Fruit fly (Drosophila melanogaster) whole organism, pupa: ENCODE results near the gene CG7888.

Source experiments
- CG14655 ChIP-seq: fragments of 200-800 bp; sonication (Bioruptor generic); optimal IDR thresholded peaks from 3 replicates; lab custom pipeline; 2017; ENCODE audit warnings: mild to moderate bottlenecking, missing biosample characterization, missing genetic modification reagents, missing genetic modification characterization
- EcR ChIP-seq: fragments of 200-800 bp; sonication (Bioruptor generic); optimal IDR thresholded peaks from 3 replicates; lab custom pipeline; 2019; ENCODE audit warnings: missing biosample characterization, missing genetic modification characterization, mild to moderate bottlenecking, moderate library complexity, missing genetic modification reagents
- Pif1B ChIP-seq: fragments of 200-800 bp; sonication (Bioruptor generic); optimal IDR thresholded peaks from 3 replicates; lab custom pipeline; 2016; ENCODE audit warnings: missing biosample characterization, missing genetic modification characterization
- Snoo ChIP-seq: fragments of 200-800 bp; sonication (Bioruptor generic); optimal IDR thresholded peaks from 3 replicates; lab custom pipeline; 2017; ENCODE audit warnings: missing biosample characterization, mild to moderate bottlenecking, missing genetic modification characterization, inconsistent platforms
- fd96Ca ChIP-seq: fragments of 200-800 bp; sonication (Bioruptor generic); IDR thresholded peaks from 3 replicates; pipeline ENCODE4 v1.3.6; 2022; ENCODE audit warnings: missing biosample characterization, missing genetic modification characterization

DNA sequence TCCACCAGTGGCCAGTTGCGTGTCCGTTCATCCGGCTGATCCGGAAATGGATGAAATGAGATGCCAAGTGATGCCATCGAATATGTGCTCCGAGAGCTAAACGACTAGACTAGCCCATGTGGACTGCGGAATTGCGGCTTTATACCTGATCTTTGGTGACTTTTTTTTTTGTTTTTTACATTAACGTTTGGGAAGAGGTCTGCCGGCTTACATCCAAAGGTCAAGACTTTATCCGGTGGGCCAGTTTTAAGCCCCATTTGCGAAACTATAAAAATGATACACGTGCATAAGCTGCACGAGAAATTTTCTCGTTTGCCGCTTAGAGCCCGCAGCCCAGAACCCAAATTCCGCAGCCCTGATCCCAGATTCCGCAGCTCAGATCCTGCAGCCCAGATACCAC is 49.1 kb downstream of the CG7888 start, which contains the start of gene Elo68alpha:
- no peak for TF ChIP-seq fd96Ca (GFP tag; lab: Robert Waterston, UW)
- TF ChIP-seq CG14655 (GFP tag; lab: Kevin White, UChicago), result no peak
- TF ChIP-seq Pif1B (GFP tag; lab: Kevin White, UChicago), result no peak
- TF ChIP-seq EcR (GFP tag; lab: Kevin White, UChicago), result no peak
- TF ChIP-seq Snoo (tag; lab: Kevin White, UChicago), result no peak
